Fruit fly (Drosophila melanogaster) whole organism, wandering third instar larva: ENCODE measurements around the gene Gnf1.
A peak's percentile ranks its signal among the peaks of the same experiment; 100 is the strongest.

Experiments
- Abd-B ChIP-seq: fragments of >200 bp; optimal IDR thresholded peaks from 2 replicates; lab custom pipeline; 2017; ENCODE audit warnings: missing biosample characterization, missing genetic modification characterization
- CG32264 ChIP-seq: fragments of 200-800 bp; sonication (Bioruptor generic); optimal IDR thresholded peaks from 2 replicates; lab custom pipeline; 2016; ENCODE audit warnings: missing biosample characterization, missing genetic modification characterization
- CG9705 ChIP-seq: fragments of 200-800 bp; sonication (Bioruptor generic); optimal IDR thresholded peaks from 2 replicates; lab custom pipeline; 2018; ENCODE audit warnings: missing biosample characterization, mild to moderate bottlenecking, missing genetic modification characterization
- CrebA ChIP-seq: fragments of 200-800 bp; sonication (Bioruptor generic); optimal IDR thresholded peaks from 2 replicates; lab custom pipeline; 2016; ENCODE audit warnings: missing biosample characterization, mild to moderate bottlenecking, missing genetic modification characterization, borderline replicate concordance
- Dfd ChIP-seq: fragments of >200 bp; optimal IDR thresholded peaks from 2 replicates; lab custom pipeline; 2017; ENCODE audit warnings: missing biosample characterization, missing genetic modification characterization
- Dif ChIP-seq: fragments of 200-275, 200-300 bp; sonication (Bioruptor generic); optimal IDR thresholded peaks from 2 replicates; lab custom pipeline; 2018; ENCODE audit warnings: missing biosample characterization, missing genetic modification characterization; ENCODE audit not compliant: partially characterized antibody
- GATAd ChIP-seq: sonication (Bioruptor generic); optimal IDR thresholded peaks from 2 replicates; lab custom pipeline; 2016; ENCODE audit warnings: missing biosample characterization, missing genetic modification characterization
- HLH106 ChIP-seq: fragments of 200-800 bp; optimal IDR thresholded peaks from 3 replicates; lab custom pipeline; 2019; ENCODE audit warnings: missing biosample characterization, mild to moderate bottlenecking, missing genetic modification characterization, moderate library complexity
- Hnf4 ChIP-seq: fragments of 200-800 bp; sonication (Bioruptor generic); optimal IDR thresholded peaks from 2 replicates; lab custom pipeline; 2016; ENCODE audit warnings: missing biosample characterization, mild to moderate bottlenecking, missing genetic modification characterization
- Hr78 ChIP-seq: fragments of >200 bp; optimal IDR thresholded peaks from 2 replicates; lab custom pipeline; 2017; ENCODE audit warnings: missing biosample characterization, missing genetic modification characterization
- Hr83 ChIP-seq: fragments of 200-300 bp; sonication (Bioruptor generic); optimal IDR thresholded peaks from 2 replicates; lab custom pipeline; 2016; ENCODE audit warnings: missing biosample characterization, mild to moderate bottlenecking, missing genetic modification characterization, moderate library complexity; ENCODE audit not compliant: poor library complexity, severe bottlenecking
- Jra ChIP-seq: sonication (Bioruptor generic); optimal IDR thresholded peaks from 2 replicates; lab custom pipeline; 2016; ENCODE audit warnings: missing biosample characterization, missing genetic modification characterization
- Mio ChIP-seq: sonication (Bioruptor generic); optimal IDR thresholded peaks from 2 replicates; lab custom pipeline; 2016; ENCODE audit warnings: missing biosample characterization, missing genetic modification characterization
- Myc ChIP-seq: fragments of >200 bp; optimal IDR thresholded peaks from 2 replicates; lab custom pipeline; 2017
- N ChIP-seq: fragments of >200 bp; optimal IDR thresholded peaks from 2 replicates; lab custom pipeline; 2018; ENCODE audit warnings: missing biosample characterization, missing external identifiers, missing genetic modification characterization
- OdsH ChIP-seq: fragments of 200-800 bp; sonication (Bioruptor generic); optimal IDR thresholded peaks from 2 replicates; lab custom pipeline; 2016; ENCODE audit warnings: missing biosample characterization, mild to moderate bottlenecking, missing genetic modification characterization
- Rel ChIP-seq, 2 experiments: fragments of 200-800 bp; sonication (Bioruptor generic) in 1 of 2; optimal IDR thresholded peaks; 2 replicates in 1 of 2; 3 replicates in 1 of 2; lab custom pipeline; 2016 to 2019; ENCODE audit warnings: mild to moderate bottlenecking in 2 of 2, missing biosample characterization in 2 of 2, missing genetic modification characterization in 2 of 2, moderate library complexity in 1 of 2
- Sp1 ChIP-seq: fragments of 200-800 bp; sonication (Bioruptor generic); optimal IDR thresholded peaks from 3 replicates; lab custom pipeline; 2019; ENCODE audit warnings: missing biosample characterization, mild to moderate bottlenecking, missing genetic modification characterization, moderate library complexity
- Vsx2 ChIP-seq: fragments of 200-300, 225-300 bp; sonication (Bioruptor generic); optimal IDR thresholded peaks from 2 replicates; lab custom pipeline; 2018; ENCODE audit warnings: missing biosample characterization, missing genetic modification characterization; ENCODE audit not compliant: partially characterized antibody
- br ChIP-seq: fragments of 200-800 bp; sonication (Bioruptor generic); optimal IDR thresholded peaks from 2 replicates; lab custom pipeline; 2016; ENCODE audit warnings: missing biosample characterization, missing genetic modification characterization
- brk ChIP-seq: fragments of 200-800 bp; sonication (Bioruptor generic); optimal IDR thresholded peaks from 2 replicates; lab custom pipeline; 2016; ENCODE audit warnings: missing biosample characterization, mild to moderate bottlenecking, missing genetic modification characterization
- dl ChIP-seq, 2 experiments: fragments of 175-275, 200-275 bp in 1 of 2; fragments of 200-275 bp in 1 of 2; sonication (Bioruptor generic); optimal IDR thresholded peaks; lab custom pipeline; 2018; ENCODE audit warnings: mild to moderate bottlenecking in 2 of 2, missing biosample characterization in 2 of 2, missing genetic modification characterization in 2 of 2, moderate library complexity in 2 of 2; ENCODE audit not compliant: partially characterized antibody in 2 of 2, insufficient read depth in 1 of 2
- dmrt93B ChIP-seq: fragments of 200-800 bp; sonication (Bioruptor generic); optimal IDR thresholded peaks from 2 replicates; lab custom pipeline; 2018; ENCODE audit warnings: missing biosample characterization, mild to moderate bottlenecking, missing genetic modification characterization
- dsf ChIP-seq: sonication (Bioruptor generic); optimal IDR thresholded peaks from 2 replicates; lab custom pipeline; 2016; ENCODE audit warnings: missing biosample characterization, missing genetic modification characterization, borderline replicate concordance
- ey ChIP-seq: fragments of 200-800 bp; sonication (Bioruptor generic); optimal IDR thresholded peaks from 2 replicates; lab custom pipeline; 2016; ENCODE audit warnings: missing biosample characterization, missing genetic modification characterization
- foxo ChIP-seq, 2 experiments: fragments of 200-800 bp; sonication (Bioruptor generic); optimal IDR thresholded peaks; 2 replicates in 1 of 2; 3 replicates in 1 of 2; lab custom pipeline; 2016 to 2017; ENCODE audit warnings: missing biosample characterization in 2 of 2, missing genetic modification characterization in 2 of 2
- fru ChIP-seq: fragments of 200-800 bp; sonication (Bioruptor generic); optimal IDR thresholded peaks from 3 replicates; lab custom pipeline; 2016; ENCODE audit warnings: missing biosample characterization, mild to moderate bottlenecking, missing genetic modification characterization
- h ChIP-seq: fragments of 200-800 bp; sonication (Bioruptor generic); optimal IDR thresholded peaks from 3 replicates; lab custom pipeline; 2016; ENCODE audit warnings: missing biosample characterization, mild to moderate bottlenecking, missing genetic modification characterization
- jim ChIP-seq: fragments of 175-275, 200-325 bp; sonication (Bioruptor generic); optimal IDR thresholded peaks from 2 replicates; lab custom pipeline; 2016; ENCODE audit warnings: missing biosample characterization, mild to moderate bottlenecking, missing genetic modification characterization
- lola ChIP-seq: fragments of >200 bp; optimal IDR thresholded peaks from 2 replicates; lab custom pipeline; 2017; ENCODE audit warnings: missing biosample characterization, missing genetic modification characterization
- pan ChIP-seq: fragments of >200 bp; optimal IDR thresholded peaks from 2 replicates; lab custom pipeline; 2017
- psq ChIP-seq: fragments of 200-800 bp; sonication (Bioruptor generic); optimal IDR thresholded peaks from 3 replicates; lab custom pipeline; 2017; ENCODE audit warnings: missing biosample characterization, mild to moderate bottlenecking, missing genetic modification characterization, moderate library complexity
- rgr ChIP-seq: fragments of 200-800 bp; sonication (Bioruptor generic); optimal IDR thresholded peaks from 3 replicates; lab custom pipeline; 2016; ENCODE audit warnings: missing biosample characterization, mild to moderate bottlenecking, missing genetic modification characterization
- sage ChIP-seq: fragments of 200-800 bp; sonication (Bioruptor generic); optimal IDR thresholded peaks from 2 replicates; lab custom pipeline; 2016; ENCODE audit warnings: missing biosample characterization, mild to moderate bottlenecking, missing genetic modification characterization
- sv ChIP-seq: fragments of 200-800 bp; sonication (Bioruptor generic); optimal IDR thresholded peaks from 3 replicates; lab custom pipeline; 2016; ENCODE audit warnings: missing biosample characterization, missing genetic modification characterization
- tai ChIP-seq: sonication (Bioruptor generic); optimal IDR thresholded peaks from 2 replicates; lab custom pipeline; 2016; ENCODE audit warnings: missing biosample characterization, missing genetic modification characterization
- usp ChIP-seq: fragments of >200 bp; optimal IDR thresholded peaks from 2 replicates; lab custom pipeline; 2017; ENCODE audit warnings: missing biosample characterization, missing genetic modification characterization
- woc ChIP-seq: sonication (Bioruptor generic); optimal IDR thresholded peaks from 2 replicates; lab custom pipeline; 2016; ENCODE audit warnings: missing biosample characterization, mild to moderate bottlenecking, missing genetic modification characterization

The Gnf1 gene

dm6 chr3R:4878433-4878832, 28.0 kb upstream of the Gnf1 start, which contains the start of gene laf:
laf (minus strand) TSS chr3R:4878533.
- TF ChIP-seq Hr83 (GFP tag; lab: Kevin White, UChicago): no peak
- TF ChIP-seq ey: no peak
- TF ChIP-seq N (GFP tag; lab: Kevin White, UChicago): no peak
- TF ChIP-seq sv (GFP tag; lab: Kevin White, UChicago): no peak
- TF ChIP-seq CrebA (GFP tag; lab: Kevin White, UChicago): no peak
- TF ChIP-seq dl (GFP tag; optimal IDR thresholded peaks at IDR 0.05; lab: Kevin White, UChicago; ENCODE audit: insufficient read depth in 1 of 2, partially characterized antibody in 2 of 2): no peak
- no peak for TF ChIP-seq CG9705 (GFP tag; lab: Kevin White, UChicago)

DNA sequence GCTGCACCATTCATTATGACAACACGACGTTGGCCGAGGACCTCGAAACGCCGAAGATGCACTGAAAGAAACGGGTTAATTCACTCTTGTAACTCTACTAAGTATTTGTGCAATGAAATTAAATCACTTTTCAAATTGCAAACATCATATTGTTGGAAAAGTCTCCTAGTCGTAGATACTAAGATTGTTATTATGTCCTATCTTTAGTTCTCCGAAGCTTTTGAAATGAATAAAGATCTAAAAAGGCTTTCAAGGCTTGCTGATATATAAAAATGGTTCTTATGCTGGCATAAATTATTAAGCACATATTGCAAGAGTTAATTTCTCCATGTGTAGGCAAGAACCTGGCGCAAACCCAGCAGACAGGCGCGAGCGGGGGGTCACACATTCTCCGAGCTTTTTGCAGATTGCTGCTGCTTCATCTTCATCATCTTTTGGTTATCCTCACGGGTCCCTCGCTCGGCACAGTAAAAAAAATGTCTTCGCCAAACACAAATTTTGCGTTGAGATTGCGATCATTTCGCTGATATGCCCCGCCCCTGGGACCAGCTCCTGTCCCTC, 23.2 kb upstream of the Gnf1 start:
- TF ChIP-seq Rel (GFP tag; optimal IDR thresholded peaks at IDR 0.05; lab: Kevin White, UChicago) (no peak), Rel (tag; optimal IDR thresholded peaks at IDR 0.05; lab: Kevin White, UChicago) (peak; percentile 39), Hnf4 (peak; percentile 79), rgr (peak; percentile 86), usp (no peak), dl (GFP tag; optimal IDR thresholded peaks at IDR 0.05; lab: Kevin White, UChicago; ENCODE audit: insufficient read depth in 1 of 2, partially characterized antibody in 2 of 2) (no peak), foxo (GFP tag; optimal IDR thresholded peaks at IDR 0.05; lab: Kevin White, UChicago) (peak in 1 of 2 experiments; percentile 90), Vsx2 (GFP tag; lab: Kevin White, UChicago) (peak; percentile 19), Dif (no peak), CG9705 (GFP tag; lab: Kevin White, UChicago) (peak; percentile 83), lola (GFP tag; lab: Kevin White, UChicago) (no peak), ey (peak; percentile 88), Jra (peak; percentile 41), Sp1 (GFP tag; lab: Kevin White, UChicago) (peak; percentile 92), N (GFP tag; lab: Kevin White, UChicago) (no peak), GATAd (no peak), HLH106 (tag; lab: Kevin White, UChicago) (peak; percentile 92), jim (GFP tag; lab: Kevin White, UChicago) (no peak), pan (no peak), Mio (GFP tag; lab: Kevin White, UChicago) (no peak), brk (GFP tag; lab: Kevin White, UChicago) (peak; percentile 75), OdsH (GFP tag; lab: Kevin White, UChicago) (peak; percentile 90), woc (GFP tag; lab: Kevin White, UChicago) (peak; percentile 78), Hr83 (GFP tag; lab: Kevin White, UChicago) (no peak), Abd-B (GFP tag; lab: Kevin White, UChicago) (no peak), tai (GFP tag; lab: Kevin White, UChicago) (no peak), dmrt93B (GFP tag; lab: Kevin White, UChicago) (peak; percentile 81), sv (GFP tag; lab: Kevin White, UChicago) (no peak), psq (GFP tag; lab: Kevin White, UChicago) (peak; percentile 83), Hr78 (GFP tag; lab: Kevin White, UChicago) (no peak), Dfd (GFP tag; lab: Kevin White, UChicago) (no peak), fru (GFP tag; lab: Kevin White, UChicago) (peak; percentile 92), br (GFP tag; lab: Kevin White, UChicago) (peak; percentile 87), h (GFP tag; lab: Kevin White, UChicago) (peak; percentile 87), CrebA (GFP tag; lab: Kevin White, UChicago) (no peak), dsf (peak; percentile 16), CG32264 (GFP tag; lab: Kevin White, UChicago) (peak; percentile 53), sage (GFP tag; lab: Kevin White, UChicago) (peak; percentile 63), Myc (lab: Kevin White, UChicago) (no peak)
